Fruit fly (Drosophila melanogaster): Measurements from ENCODE around the gene Uch.

DNA sequence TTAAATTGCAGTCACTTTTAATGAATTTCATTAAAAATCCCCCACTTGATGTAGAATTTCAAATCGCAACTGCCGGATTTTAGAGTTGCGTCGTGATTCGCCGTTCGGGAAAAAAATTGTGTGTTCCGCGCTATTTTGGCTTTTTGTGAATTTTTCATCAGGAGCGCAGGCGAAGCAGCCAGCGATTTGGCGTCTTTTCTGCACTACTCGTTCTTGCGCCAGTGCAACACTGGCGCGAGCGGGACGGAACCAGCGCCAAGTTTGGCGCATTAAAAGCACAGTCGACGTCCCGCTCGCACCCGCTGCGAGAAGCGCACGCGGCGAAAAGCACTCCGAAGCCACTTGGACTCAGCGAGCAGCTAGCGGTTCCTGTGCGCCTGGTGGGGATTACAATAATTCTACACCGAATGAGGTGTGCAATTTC is 20.6 kb downstream of the Uch start:
- TF ChIP-seq Sin3A (optimal IDR thresholded peaks at IDR 0.05) (no peak), h (optimal IDR thresholded peaks at IDR 0.05) (no peak), Myc (optimal IDR thresholded peaks at IDR 0.05) (no peak), psq (optimal IDR thresholded peaks at IDR 0.05) (no peak)
